Fruit fly (Drosophila melanogaster) whole organism, prepupa: ENCODE measurements around the gene CkIalpha.

Experiments used
- Blimp-1 ChIP-seq: fragments of 200-800 bp; sonication (Bioruptor generic); optimal IDR thresholded peaks from 3 replicates; lab custom pipeline; 2017; ENCODE audit warnings: missing biosample characterization, missing genetic modification characterization, mild to moderate bottlenecking, moderate library complexity, missing genetic modification reagents
- CG10631 ChIP-seq: fragments of 200-800 bp; sonication (Bioruptor generic); optimal IDR thresholded peaks from 2 replicates; lab custom pipeline; 2016; ENCODE audit warnings: missing biosample characterization, missing genetic modification characterization
- CG10669 ChIP-seq: fragments of 200-800 bp; sonication (Bioruptor generic); optimal IDR thresholded peaks from 3 replicates; lab custom pipeline; 2018; ENCODE audit warnings: missing biosample characterization, mild to moderate bottlenecking, missing genetic modification characterization, moderate library complexity
- CG11902 ChIP-seq: fragments of 200-800 bp; sonication (Bioruptor generic); optimal IDR thresholded peaks from 3 replicates; lab custom pipeline; 2016; ENCODE audit warnings: missing biosample characterization, missing genetic modification characterization
- CG15336 ChIP-seq: fragments of 200-800 bp; sonication (Bioruptor generic); IDR thresholded peaks from 2 replicates; pipeline ENCODE4 v1.3.6; 2022; ENCODE audit warnings: missing biosample characterization, missing genetic modification characterization
- CG1621 ChIP-seq: fragments of 200-800 bp; sonication (Bioruptor generic); optimal IDR thresholded peaks from 3 replicates; lab custom pipeline; 2018; ENCODE audit warnings: missing biosample characterization, mild to moderate bottlenecking, missing genetic modification characterization
- CG16779 ChIP-seq: fragments of 200-800 bp; sonication (Bioruptor generic); optimal IDR thresholded peaks from 3 replicates; lab custom pipeline; 2017; ENCODE audit warnings: missing biosample characterization, mild to moderate bottlenecking, missing genetic modification characterization
- CG31627 ChIP-seq: fragments of 200-800 bp; sonication (Bioruptor generic); optimal IDR thresholded peaks from 3 replicates; lab custom pipeline; 2016; ENCODE audit warnings: missing biosample characterization, missing genetic modification characterization
- CG34406 ChIP-seq: fragments of 200-800 bp; sonication (Bioruptor generic); optimal IDR thresholded peaks from 3 replicates; lab custom pipeline; 2016; ENCODE audit warnings: missing biosample characterization, missing genetic modification characterization
- CG3919 ChIP-seq: fragments of 200-800 bp; sonication (Bioruptor generic); optimal IDR thresholded peaks from 3 replicates; lab custom pipeline; 2016; ENCODE audit warnings: missing biosample characterization, missing genetic modification characterization
- CG6163 ChIP-seq: fragments of 200-800 bp; sonication (Bioruptor generic); IDR thresholded peaks from 3 replicates; pipeline ENCODE4 v1.3.6; 2022; ENCODE audit warnings: missing biosample characterization, missing genetic modification characterization
- CG6792 ChIP-seq: fragments of 200-800 bp; sonication (Bioruptor generic); optimal IDR thresholded peaks from 3 replicates; lab custom pipeline; 2016; ENCODE audit warnings: missing biosample characterization, missing genetic modification characterization
- CG6808 ChIP-seq: fragments of 200-800 bp; sonication (Bioruptor generic); optimal IDR thresholded peaks from 3 replicates; lab custom pipeline; 2017; ENCODE audit warnings: missing biosample characterization, missing genetic modification characterization, mild to moderate bottlenecking, moderate library complexity, missing genetic modification reagents
- CG6854 ChIP-seq: fragments of 200-800 bp; sonication (Bioruptor generic); optimal IDR thresholded peaks from 2 replicates; lab custom pipeline; 2017; ENCODE audit warnings: missing biosample characterization, mild to moderate bottlenecking, missing genetic modification characterization
- CG8119 ChIP-seq: fragments of 200-800 bp; sonication (Bioruptor generic); IDR thresholded peaks from 3 replicates; pipeline ENCODE4 v1.3.6; 2022; ENCODE audit warnings: missing biosample characterization, missing genetic modification characterization
- Eip75B ChIP-seq: fragments of 200-800 bp; sonication (Bioruptor generic); optimal IDR thresholded peaks from 3 replicates; lab custom pipeline; 2016; ENCODE audit warnings: missing biosample characterization, missing genetic modification characterization
- Eip78C ChIP-seq: fragments of 200-800 bp; sonication (Bioruptor generic); peaks from one replicate; lab custom pipeline; 2016; ENCODE audit warnings: missing biosample characterization, missing genetic modification characterization
- Eip93F ChIP-seq: fragments of 200-800 bp; sonication (Bioruptor generic); optimal IDR thresholded peaks from 2 replicates; lab custom pipeline; 2016; ENCODE audit warnings: missing biosample characterization, mild to moderate bottlenecking, missing genetic modification characterization
- Ets21C ChIP-seq: fragments of 200-800 bp; sonication (Bioruptor generic); optimal IDR thresholded peaks from 3 replicates; lab custom pipeline; 2016; ENCODE audit warnings: missing biosample characterization, missing genetic modification characterization
- Hr39 ChIP-seq: fragments of 200-800 bp; sonication (Bioruptor generic); optimal IDR thresholded peaks from 2 replicates; lab custom pipeline; 2016; ENCODE audit warnings: missing biosample characterization, missing genetic modification characterization
- Hr4 ChIP-seq: fragments of 200-800 bp; sonication (Bioruptor generic); optimal IDR thresholded peaks from 3 replicates; lab custom pipeline; 2016; ENCODE audit warnings: missing biosample characterization, missing genetic modification characterization
- Lpt ChIP-seq: fragments of 200-800 bp; sonication (Bioruptor generic); optimal IDR thresholded peaks from 3 replicates; lab custom pipeline; 2016; ENCODE audit warnings: missing biosample characterization, missing genetic modification characterization
- Met ChIP-seq: fragments of 200-800 bp; sonication (Bioruptor generic); optimal IDR thresholded peaks from 3 replicates; lab custom pipeline; 2016; ENCODE audit warnings: missing biosample characterization, missing genetic modification characterization
- Smox ChIP-seq: fragments of 200-800 bp; sonication (Bioruptor generic); optimal IDR thresholded peaks from 3 replicates; lab custom pipeline; 2016; ENCODE audit warnings: missing biosample characterization, missing genetic modification characterization
- Sox102F ChIP-seq: fragments of 200-800 bp; sonication (Bioruptor generic); optimal IDR thresholded peaks from 2 replicates; lab custom pipeline; 2016; ENCODE audit warnings: missing biosample characterization, mild to moderate bottlenecking, missing genetic modification characterization
- Sox15 ChIP-seq: fragments of 200-800 bp; sonication (Bioruptor generic); optimal IDR thresholded peaks from 3 replicates; lab custom pipeline; 2016; ENCODE audit warnings: missing biosample characterization, missing genetic modification characterization
- acj6 ChIP-seq: fragments of 200-800 bp; sonication (Bioruptor generic); optimal IDR thresholded peaks from 3 replicates; lab custom pipeline; 2016; ENCODE audit warnings: missing biosample characterization, missing genetic modification characterization
- cyc ChIP-seq: fragments of 200-800 bp; sonication (Bioruptor generic); optimal IDR thresholded peaks from 3 replicates; lab custom pipeline; 2016; ENCODE audit warnings: missing biosample characterization, missing genetic modification characterization
- dsx ChIP-seq: fragments of 200-800 bp; optimal IDR thresholded peaks from 3 replicates; lab custom pipeline; 2019; ENCODE audit warnings: missing biosample characterization, mild to moderate bottlenecking, missing genetic modification characterization, moderate library complexity; ENCODE audit not compliant: poor library complexity, severe bottlenecking
- esn ChIP-seq: fragments of 200-800 bp; sonication (Bioruptor generic); optimal IDR thresholded peaks from 2 replicates; lab custom pipeline; 2016; ENCODE audit warnings: missing biosample characterization, mild to moderate bottlenecking, missing genetic modification characterization, moderate library complexity
- fkh ChIP-seq: fragments of 200-800 bp; sonication (Bioruptor generic); optimal IDR thresholded peaks from 3 replicates; lab custom pipeline; 2017; ENCODE audit warnings: missing biosample characterization, mild to moderate bottlenecking, missing genetic modification characterization, moderate library complexity
- lz ChIP-seq: fragments of 200-800 bp; sonication (Bioruptor generic); optimal IDR thresholded peaks from 3 replicates; lab custom pipeline; 2016; ENCODE audit warnings: missing biosample characterization, missing genetic modification characterization
- net ChIP-seq: fragments of 200-800 bp; sonication (Bioruptor generic); optimal IDR thresholded peaks from 3 replicates; lab custom pipeline; 2016; ENCODE audit warnings: missing biosample characterization, missing genetic modification characterization
- spab ChIP-seq: fragments of 200-800 bp; sonication (Bioruptor generic); optimal IDR thresholded peaks from 2 replicates; lab custom pipeline; 2017; ENCODE audit warnings: missing biosample characterization, mild to moderate bottlenecking, missing genetic modification characterization, missing genetic modification reagents
- ss ChIP-seq, 2 experiments: fragments of 200-800 bp; sonication (Bioruptor generic); optimal IDR thresholded peaks; 2 replicates in 1 of 2; 3 replicates in 1 of 2; lab custom pipeline; 2017 to 2018; ENCODE audit warnings: mild to moderate bottlenecking in 2 of 2, missing biosample characterization in 2 of 2, missing genetic modification characterization in 2 of 2, moderate library complexity in 1 of 2
- topi ChIP-seq: fragments of 200-800 bp; sonication (Bioruptor generic); optimal IDR thresholded peaks from 3 replicates; lab custom pipeline; 2016; ENCODE audit warnings: missing biosample characterization, missing genetic modification characterization
- vri ChIP-seq: fragments of 200-800 bp; sonication (Bioruptor generic); optimal IDR thresholded peaks from 3 replicates; lab custom pipeline; 2016; ENCODE audit warnings: missing biosample characterization, mild to moderate bottlenecking, missing genetic modification characterization

Gene CkIalpha

DNA sequence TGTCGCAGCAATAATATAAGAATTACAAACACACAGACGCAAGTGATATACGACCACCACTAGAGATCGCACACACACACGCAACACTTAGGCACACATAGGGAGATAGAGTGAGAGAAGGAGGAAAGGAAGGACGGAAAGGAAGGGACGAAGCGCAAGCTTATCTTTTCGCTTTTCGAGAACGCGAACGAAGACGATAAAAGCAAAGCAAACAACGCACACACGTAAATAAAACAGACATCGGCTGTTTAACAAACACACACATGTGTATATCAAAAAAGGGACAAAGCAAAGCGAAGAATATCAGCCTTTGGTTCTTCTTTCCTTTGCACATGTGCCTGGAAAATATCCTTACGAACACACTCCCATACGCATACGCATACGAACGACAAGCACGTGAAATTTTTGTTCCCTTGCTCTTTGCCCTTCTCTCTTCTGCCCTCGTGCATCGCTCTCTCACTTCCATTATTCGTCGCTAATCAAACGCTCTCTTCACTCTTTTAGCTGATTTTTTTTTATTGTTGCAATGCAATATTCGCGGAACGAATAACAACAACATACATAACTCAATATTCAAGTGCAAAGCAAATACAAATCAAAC, 6.7 kb downstream of the CkIalpha start (continued):
- TF ChIP-seq Sox15 (GFP tag; lab: Kevin White, UChicago) (no peak), esn (GFP tag; lab: Kevin White, UChicago) (peak; percentile 12), lz (peak; percentile 9), vri (GFP tag; lab: Kevin White, UChicago) (peak; percentile 77), Hr4 (no peak), net (GFP tag; lab: Kevin White, UChicago) (no peak), CG1621 (tag; lab: Kevin White, UChicago) (peak; percentile 12), Ets21C (GFP tag; lab: Kevin White, UChicago) (no peak), CG31627 (no peak), CG34406 (GFP tag; lab: Kevin White, UChicago) (peak; percentile 14), Eip93F (GFP tag; lab: Kevin White, UChicago) (peak; percentile 26), CG16779 (tag; lab: Kevin White, UChicago) (no peak), CG6854 (GFP tag; lab: Kevin White, UChicago) (peak; percentile 58), CG10631 (GFP tag; lab: Kevin White, UChicago) (peak; percentile 21)

DNA sequence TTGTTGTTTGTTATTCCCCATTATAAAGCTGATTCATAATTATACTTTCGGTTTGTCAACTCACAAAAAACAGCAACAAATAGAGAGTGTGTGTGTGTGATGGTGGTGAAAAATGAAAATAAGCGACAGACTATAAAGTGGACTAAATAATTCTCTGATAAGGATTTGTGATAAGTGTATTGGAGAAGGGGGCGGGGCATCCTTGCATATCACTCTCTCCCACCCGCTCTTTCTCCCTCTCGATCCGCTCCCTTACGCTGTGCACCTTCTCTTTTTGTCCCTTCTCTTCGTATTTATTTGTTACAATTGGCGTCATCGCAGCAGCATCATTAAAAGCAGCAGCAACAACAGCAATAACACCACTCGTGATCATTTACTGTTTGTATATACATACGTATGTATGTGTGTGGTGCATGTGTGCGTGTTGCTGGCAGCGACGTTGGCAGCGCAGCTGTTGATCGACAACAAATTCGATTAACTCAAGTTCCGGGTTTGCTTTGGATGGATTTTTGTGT, 8.1 kb downstream of the CkIalpha start:
- no peak for TF ChIP-seq CG3919 (GFP tag; lab: Kevin White, UChicago)
- TF ChIP-seq Blimp-1 (GFP tag; lab: Kevin White, UChicago), result peak; percentile 51
- peak; percentile 34 for TF ChIP-seq dsx (GFP tag; lab: Kevin White, UChicago)
- no peak for TF ChIP-seq acj6
- no peak for TF ChIP-seq CG8119 (GFP tag; lab: Robert Waterston, UW)
- peak; percentile 6 for TF ChIP-seq lz
- TF ChIP-seq cyc (GFP tag; lab: Kevin White, UChicago), result peak; percentile 36
- no peak for TF ChIP-seq CG11902 (GFP tag; lab: Kevin White, UChicago)
- peak; percentile 50 for TF ChIP-seq esn (GFP tag; lab: Kevin White, UChicago)
- peak; percentile 16; the same call in 2 of the 3 replicates for TF ChIP-seq CG6163 (GFP tag; lab: Robert Waterston, UW)
- no peak for TF ChIP-seq CG10669 (GFP tag; lab: Kevin White, UChicago)
- TF ChIP-seq fkh (GFP tag; lab: Kevin White, UChicago), result peak; percentile 72
- TF ChIP-seq Met (GFP tag; lab: Kevin White, UChicago), result peak; percentile 35
- peak; percentile 36 to 59 for TF ChIP-seq ss (GFP tag; optimal IDR thresholded peaks at IDR 0.05; lab: Kevin White, UChicago)
- no peak for TF ChIP-seq CG6808 (GFP tag; lab: Kevin White, UChicago)
- TF ChIP-seq Eip78C, result peak; percentile 18
- no peak for TF ChIP-seq CG10631 (GFP tag; lab: Kevin White, UChicago)
- peak; percentile 16 for TF ChIP-seq Smox (GFP tag; lab: Kevin White, UChicago)
- peak; percentile 16 for TF ChIP-seq CG31627
- no peak for TF ChIP-seq Lpt (GFP tag; lab: Kevin White, UChicago)
- TF ChIP-seq Hr39 (GFP tag; lab: Kevin White, UChicago), result peak; percentile 32
- TF ChIP-seq spab (GFP tag; lab: Kevin White, UChicago), result no peak
- peak; percentile 10 for TF ChIP-seq CG6792 (GFP tag; lab: Kevin White, UChicago)
- TF ChIP-seq Eip93F (GFP tag; lab: Kevin White, UChicago), result no peak
- no peak for TF ChIP-seq Eip75B (GFP tag; lab: Kevin White, UChicago)
- TF ChIP-seq topi (GFP tag; lab: Kevin White, UChicago), result peak; percentile 30
- peak; percentile 6 for TF ChIP-seq CG6854 (GFP tag; lab: Kevin White, UChicago)
- TF ChIP-seq Sox102F (GFP tag; lab: Kevin White, UChicago), result peak; percentile 36
- TF ChIP-seq vri (GFP tag; lab: Kevin White, UChicago), result peak; percentile 70
- 0 out of 2 replicates have a peak, but pooled peaks have one; percentile 25 for TF ChIP-seq CG15336 (GFP tag; lab: Robert Waterston, UW)
